Worm (Caenorhabditis elegans): ENCODE results near the gene W04D12.1.

- TF ChIP-seq zag-1 (tag; optimal IDR thresholded peaks at IDR 0.05) (no peak), dpl-1 (GFP tag; optimal IDR thresholded peaks at IDR 0.05) (no peak), unc-130 (tag; optimal IDR thresholded peaks at IDR 0.05) (no peak), snpc-4 (tag; optimal IDR thresholded peaks at IDR 0.05) (no peak), fkh-10 (GFP tag; optimal IDR thresholded peaks at IDR 0.05) (no peak), swsn-7 (tag; optimal IDR thresholded peaks at IDR 0.05) (no peak), ztf-11 (tag; optimal IDR thresholded peaks at IDR 0.05) (no peak), nhr-12 (tag; optimal IDR thresholded peaks at IDR 0.05) (no peak), mep-1 (tag; optimal IDR thresholded peaks at IDR 0.05) (peak; percentile 40), nhr-77 (tag; optimal IDR thresholded peaks at IDR 0.05) (peak; percentile 11), lin-35 (GFP tag; optimal IDR thresholded peaks at IDR 0.05) (no peak)
These were observed 6.9 kb downstream of the W04D12.1 start for ce11 chrIII:5843662-5844061.
